Fruit fly (Drosophila melanogaster) whole organism, prepupa: ENCODE data around the gene mRpL55.

ENCODE experiments used
- CG16779 ChIP-seq: fragments of 200-800 bp; sonication (Bioruptor generic); optimal IDR thresholded peaks from 3 replicates; lab custom pipeline; 2017; ENCODE audit warnings: missing biosample characterization, mild to moderate bottlenecking, missing genetic modification characterization
- CG8632 ChIP-seq: fragments of 200-800 bp; sonication (Bioruptor generic); optimal IDR thresholded peaks from 3 replicates; lab custom pipeline; 2016; ENCODE audit warnings: missing biosample characterization, missing genetic modification characterization
- Eip93F ChIP-seq: fragments of 200-800 bp; sonication (Bioruptor generic); optimal IDR thresholded peaks from 2 replicates; lab custom pipeline; 2016; ENCODE audit warnings: missing biosample characterization, mild to moderate bottlenecking, missing genetic modification characterization
- Hr39 ChIP-seq: fragments of 200-800 bp; sonication (Bioruptor generic); optimal IDR thresholded peaks from 2 replicates; lab custom pipeline; 2016; ENCODE audit warnings: missing biosample characterization, missing genetic modification characterization
- Smox ChIP-seq: fragments of 200-800 bp; sonication (Bioruptor generic); optimal IDR thresholded peaks from 3 replicates; lab custom pipeline; 2016; ENCODE audit warnings: missing biosample characterization, missing genetic modification characterization
- net ChIP-seq: fragments of 200-800 bp; sonication (Bioruptor generic); optimal IDR thresholded peaks from 3 replicates; lab custom pipeline; 2016; ENCODE audit warnings: missing biosample characterization, missing genetic modification characterization
- svp ChIP-seq: fragments of 200-800 bp; sonication (Bioruptor generic); peaks from one replicate; lab custom pipeline; 2016; ENCODE audit warnings: missing biosample characterization, missing genetic modification characterization

DNA sequence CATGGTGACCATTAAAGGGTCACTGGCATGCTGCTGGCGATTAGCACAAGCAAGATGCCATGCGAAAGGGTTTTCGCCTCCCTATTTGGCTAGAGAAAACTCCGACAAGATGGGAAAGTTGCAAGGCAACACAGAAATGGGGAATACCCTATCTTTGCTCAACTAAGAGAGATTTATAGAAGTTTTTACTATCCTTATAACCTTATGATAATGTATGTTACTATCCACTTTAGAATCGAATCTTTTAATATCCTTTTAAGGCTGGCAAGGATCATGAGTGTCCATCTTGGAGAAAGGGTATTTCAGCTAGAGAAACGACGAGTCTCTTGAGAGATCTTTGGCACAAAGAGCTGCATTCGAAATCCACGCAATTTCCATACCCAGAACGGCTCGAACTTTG is 25.0 kb downstream of the mRpL55 start:
- no peak for TF ChIP-seq CG16779
- TF ChIP-seq Eip93F (GFP tag; lab: Kevin White, UChicago) = no peak
- no peak for TF ChIP-seq Hr39 (GFP tag; lab: Kevin White, UChicago)
- no peak for TF ChIP-seq net
- TF ChIP-seq CG8632 (GFP tag; lab: Kevin White, UChicago) = no peak
- no peak for TF ChIP-seq svp (GFP tag; lab: Kevin White, UChicago)
- no peak for TF ChIP-seq Smox (GFP tag; lab: Kevin White, UChicago)
